Worm (Caenorhabditis elegans): ENCODE measurements around the gene sid-1.

Gene sid-1

DNA sequence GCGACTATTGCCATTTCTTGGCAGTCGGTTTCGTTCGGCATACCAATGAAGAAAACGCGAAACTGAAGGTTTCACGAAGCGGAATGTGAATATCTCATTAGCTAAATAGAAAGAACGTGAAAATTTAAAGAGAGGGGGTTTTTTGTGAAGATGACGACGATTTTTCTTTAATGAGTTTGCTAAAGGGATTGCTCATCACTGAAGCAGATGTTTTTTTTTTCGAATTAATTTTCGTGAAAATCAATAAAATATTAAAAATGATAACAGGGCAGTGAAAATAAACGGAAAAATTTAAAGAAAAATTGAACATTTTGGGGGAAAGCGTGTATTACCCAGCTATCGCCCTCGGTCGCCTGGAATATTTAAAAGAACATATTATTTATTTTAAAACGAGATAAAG is 12.0 kb upstream of the sid-1 start, which contains the start of gene srab-3:
Gene srab-3 (minus strand): TSS at position 101 of the 400 bp plus-strand sequence.
- TF ChIP-seq Y105C5A.15 (GFP tag; IDR thresholded peaks at IDR 0.05) = no peak
- TF ChIP-seq pqm-1 (tag; optimal IDR thresholded peaks at IDR 0.05) = no peak

DNA sequence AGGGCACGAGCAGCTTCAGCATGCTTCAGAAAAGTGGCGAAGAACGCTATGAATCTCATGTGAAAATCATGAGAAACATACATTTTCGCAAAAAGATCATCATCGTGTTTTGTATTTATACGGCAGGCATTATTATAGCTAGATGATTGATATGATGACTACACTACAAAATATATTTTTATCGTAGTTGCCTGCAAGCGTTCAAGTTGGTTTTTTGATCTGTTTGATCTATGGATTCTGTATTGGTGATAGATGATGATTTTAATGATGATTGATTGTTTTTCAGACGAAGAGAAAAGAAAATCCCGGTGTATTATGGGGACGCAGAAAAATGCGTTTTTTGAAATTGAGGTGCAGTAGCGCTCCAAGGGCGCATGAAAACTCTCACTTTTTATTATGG is 9.1 kb upstream of the sid-1 start, which contains the start of gene ugt-63:
Gene ugt-63 (minus strand): TSS at position 89 of the 400 bp plus-strand sequence.
- peak in 1 of 2 experiments; percentile 61 for TF ChIP-seq unc-62 (GFP tag; optimal IDR thresholded peaks at IDR 0.05 in 1 of 2)
- no peak for TF ChIP-seq unc-62 (tag; optimal IDR thresholded peaks at IDR 0.05)
- no peak for TF ChIP-seq nhr-10 (tag; optimal IDR thresholded peaks at IDR 0.05)
- TF ChIP-seq nhr-76 (tag; optimal IDR thresholded peaks at IDR 0.05) = no peak
- TF ChIP-seq aha-1 (tag) = peak; percentile 26
- no peak for TF ChIP-seq D1046.2 (GFP tag; IDR thresholded peaks at IDR 0.05)
- no peak for TF ChIP-seq Y48G9A.11 (GFP tag; IDR thresholded peaks at IDR 0.05)
- peak in 1 of 2 experiments; percentile 11 for TF ChIP-seq mdl-1 (tag; optimal IDR thresholded peaks at IDR 0.05)
- peak; percentile 46 for TF ChIP-seq nhr-48 (tag; optimal IDR thresholded peaks at IDR 0.05)
- TF ChIP-seq fkh-10 (GFP tag; optimal IDR thresholded peaks at IDR 0.05) = no peak
- TF ChIP-seq nhr-28 (tag; optimal IDR thresholded peaks at IDR 0.05) = peak; percentile 99

DNA sequence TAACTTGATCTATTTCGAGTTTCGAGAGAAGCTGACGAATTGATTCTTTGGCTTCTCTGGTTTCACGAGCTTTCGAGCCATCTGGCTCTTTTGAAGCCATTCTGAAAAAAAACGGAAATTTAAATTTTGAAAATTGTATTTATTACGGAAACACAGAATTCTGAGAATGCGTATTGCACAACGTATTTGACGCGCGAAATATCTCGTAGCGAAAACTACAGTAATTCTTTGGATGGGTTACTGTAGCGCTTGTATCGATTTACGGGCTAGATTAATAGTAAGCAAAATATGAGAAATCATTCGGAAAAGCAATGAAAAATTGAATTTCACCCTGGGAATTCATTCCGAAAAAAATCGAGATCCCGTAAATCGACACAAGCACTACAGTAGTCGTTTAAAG is 6.1 kb upstream of the sid-1 start, which contains the start of gene C04F5.8:
Gene C04F5.8 (minus strand): TSS at position 101 of the 400 bp plus-strand sequence.
- no peak for TF ChIP-seq mes-2 (tag; optimal IDR thresholded peaks at IDR 0.05; ENCODE audit: poor library complexity, severe bottlenecking)
- no peak for TF ChIP-seq fkh-10 (GFP tag; optimal IDR thresholded peaks at IDR 0.05)
- no peak for TF ChIP-seq duxl-1 (tag; optimal IDR thresholded peaks at IDR 0.05; ENCODE audit: poor library complexity)
- TF ChIP-seq dpl-1 (GFP tag; optimal IDR thresholded peaks at IDR 0.05) = no peak
- no peak for TF ChIP-seq dmd-9 (GFP tag; IDR thresholded peaks at IDR 0.05)
- no peak for TF ChIP-seq nhr-237 (tag; optimal IDR thresholded peaks at IDR 0.05)
- TF ChIP-seq vab-7 (GFP tag; IDR thresholded peaks at IDR 0.05) = no peak
- TF ChIP-seq hlh-11 (tag; optimal IDR thresholded peaks at IDR 0.05) = no peak
- no peak for TF ChIP-seq nhr-10 (tag; optimal IDR thresholded peaks at IDR 0.05)
- TF ChIP-seq nhr-102 (tag; optimal IDR thresholded peaks at IDR 0.05) = no peak
- no peak for TF ChIP-seq mdt-29 (GFP tag; IDR thresholded peaks at IDR 0.05)
- TF ChIP-seq ZK546.5 (tag; optimal IDR thresholded peaks at IDR 0.05) = no peak
- no peak for TF ChIP-seq lsy-2 (tag; optimal IDR thresholded peaks at IDR 0.05)
- no peak for TF ChIP-seq cey-2 (tag; optimal IDR thresholded peaks at IDR 0.05; ENCODE audit: borderline replicate concordance, insufficient read depth)
- no peak for TF ChIP-seq lin-38 (GFP tag; IDR thresholded peaks at IDR 0.05)

DNA sequence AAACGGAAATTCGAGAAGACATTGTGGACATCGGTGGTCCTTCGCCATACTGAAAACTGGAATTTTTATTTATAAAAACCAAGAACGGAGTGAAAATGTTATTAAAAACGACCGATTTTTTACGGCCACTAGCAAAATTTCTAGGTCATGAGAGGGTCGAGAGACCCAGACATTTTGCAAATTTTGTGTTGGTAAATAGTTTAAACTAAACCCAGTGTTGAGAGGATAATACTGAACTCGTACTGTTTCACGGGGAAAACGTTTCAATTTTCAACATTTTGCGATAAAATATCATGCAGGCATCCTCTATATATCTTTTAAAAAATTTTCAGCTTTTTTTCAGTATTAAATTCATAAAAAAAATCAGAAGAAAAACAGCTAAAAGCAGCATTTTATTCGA is 661 bp upstream of the sid-1 start, which contains the start of gene C04F5.9:
Gene C04F5.9 (minus strand): TSS at position 101 of the 400 bp plus-strand sequence.
- TF ChIP-seq fkh-10 (GFP tag; optimal IDR thresholded peaks at IDR 0.05) (no peak), mes-2 (tag; optimal IDR thresholded peaks at IDR 0.05; ENCODE audit: poor library complexity, severe bottlenecking) (peak; percentile 21)

DNA sequence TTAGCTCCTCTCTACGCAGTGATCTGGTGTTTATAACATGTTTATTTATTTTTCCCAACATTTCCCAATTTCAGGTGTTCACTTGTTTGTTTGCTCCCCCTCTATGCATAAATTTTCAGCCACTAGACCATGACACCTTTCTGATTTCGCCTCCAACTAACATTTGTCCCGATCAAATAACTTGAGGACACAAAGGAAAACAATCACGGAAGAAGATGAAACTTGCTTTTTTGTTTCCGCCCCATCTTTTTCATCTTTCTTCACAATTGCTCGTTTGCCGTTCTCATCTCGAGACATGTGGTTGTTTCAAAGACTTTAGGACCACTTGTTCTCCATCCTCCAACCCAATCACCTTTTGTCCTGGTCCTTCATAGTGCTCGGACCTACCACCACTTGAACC is 7.0 kb downstream of the sid-1 start, which contains the start of gene F14F9.5:
Gene F14F9.5 (plus strand): TSS at position 301 of the 400 bp plus-strand sequence.
- no peak for TF ChIP-seq dmd-8 (GFP tag; IDR thresholded peaks at IDR 0.05)
- TF ChIP-seq mep-1 (tag; optimal IDR thresholded peaks at IDR 0.05) = no peak
- TF ChIP-seq nhr-6 (tag; optimal IDR thresholded peaks at IDR 0.05) = no peak
- no peak for TF ChIP-seq rbr-2 (tag; optimal IDR thresholded peaks at IDR 0.05)
- no peak for TF ChIP-seq F49E8.2 (tag; optimal IDR thresholded peaks at IDR 0.05; ENCODE audit: borderline replicate concordance)

DNA sequence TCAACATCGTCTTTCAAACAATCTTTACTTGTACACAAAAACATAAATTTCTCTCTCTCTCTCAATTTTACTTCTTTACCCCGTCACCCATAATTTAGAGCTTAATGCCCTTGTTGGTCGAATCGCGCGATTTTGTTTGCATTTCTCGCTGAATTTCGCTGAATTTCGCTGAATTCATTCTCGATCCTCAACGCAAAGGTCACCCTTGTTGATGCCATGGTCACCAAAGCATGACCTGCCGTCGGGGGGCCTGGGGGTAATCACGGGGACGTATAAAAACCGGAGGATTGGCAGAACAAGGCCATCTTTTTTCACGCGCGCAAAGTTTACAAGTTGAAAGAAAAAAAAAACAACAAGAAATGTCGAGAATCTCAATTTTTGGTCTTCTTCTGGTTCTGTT is 10.2 kb downstream of the sid-1 start, which contains the start of gene F14F9.8:
Gene F14F9.8 (plus strand): TSS at position 301 of the 400 bp plus-strand sequence.
- TF ChIP-seq aha-1 (tag) = peak; percentile 79
- TF ChIP-seq madf-5 (GFP tag; IDR thresholded peaks at IDR 0.05) = no peak
- peak in 1 of 2 experiments; percentile 4 for TF ChIP-seq unc-62 (GFP tag; optimal IDR thresholded peaks at IDR 0.05 in 1 of 2)
- no peak for TF ChIP-seq unc-62 (tag; optimal IDR thresholded peaks at IDR 0.05)
